Worm (Caenorhabditis elegans) whole organism, early embryonic: ENCODE results near the gene Y25C1A.6.

Experiments
- aly-1 ChIP-seq: sonication (generic microtip); optimal IDR thresholded peaks from 2 replicates; lab custom pipeline; 2016; ENCODE audit warnings: missing genetic modification characterization, missing compliant biosample characterization
- ama-1 ChIP-seq: fragments of 150-350 bp; optimal IDR thresholded peaks from 2 replicates; lab custom pipeline; 2014
- ceh-13 ChIP-seq: fragments of 200-800 bp; sonication (Bioruptor generic); optimal IDR thresholded peaks from 2 replicates; lab custom pipeline; 2018; ENCODE audit warnings: mild to moderate bottlenecking, missing genetic modification characterization, missing compliant biosample characterization
- flt-1 ChIP-seq: fragments of 200-800 bp; sonication (Bioruptor generic); IDR thresholded peaks from 2 replicates; pipeline ENCODE4 v1.3.6; 2022; ENCODE audit warnings: missing genetic modification characterization, missing compliant biosample characterization
- hmbx-1 ChIP-seq: sonication (generic microtip); optimal IDR thresholded peaks from 2 replicates; lab custom pipeline; 2016; ENCODE audit warnings: mild to moderate bottlenecking, missing genetic modification characterization, missing compliant biosample characterization
- scrt-1 ChIP-seq: fragments of 200-800 bp; sonication (Bioruptor generic); IDR thresholded peaks from 2 replicates; pipeline ENCODE4 v1.3.6; 2022; ENCODE audit warnings: missing genetic modification characterization, missing compliant biosample characterization

DNA sequence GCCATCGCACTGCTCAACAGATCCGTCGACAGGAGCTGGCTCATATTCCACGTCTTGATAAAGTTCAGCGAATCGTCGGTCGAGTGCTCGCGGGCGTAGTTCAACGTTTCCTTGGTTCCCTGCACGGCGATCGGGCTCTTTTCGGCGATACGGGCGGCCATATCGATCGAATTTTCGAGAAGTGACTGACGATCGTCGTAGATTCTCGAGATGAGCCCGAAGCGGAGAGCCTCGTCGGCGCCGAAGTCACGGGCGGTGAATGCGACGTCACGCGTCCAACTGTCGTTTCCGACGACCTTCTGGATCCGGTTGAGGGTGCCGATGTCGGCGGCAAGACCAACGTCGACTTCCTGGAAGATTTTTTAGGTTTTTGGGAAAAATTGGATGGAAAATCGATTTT, 48.7 kb downstream of the Y25C1A.6 start:
- TF ChIP-seq aly-1 = no peak
- TF ChIP-seq hmbx-1 (tag; lab: Kevin White, UChicago) = no peak
- TF ChIP-seq flt-1 (GFP tag; lab: Robert Waterston, UW) = no peak
- no peak for TF ChIP-seq ama-1 (lab: Kevin White, UChicago)
- no peak for TF ChIP-seq scrt-1 (GFP tag; lab: Robert Waterston, UW)
- TF ChIP-seq ceh-13 = no peak
